Worm (Caenorhabditis elegans): ENCODE results near the gene mmad-1.

mmad-1 gene

ce11 chrIII:13530017-13530416 is 18.8 kb downstream of the mmad-1 start:
- TF ChIP-seq scrt-1 (GFP tag; IDR thresholded peaks at IDR 0.05) (no peak), hnd-1 (tag; optimal IDR thresholded peaks at IDR 0.05) (no peak), pes-1 (GFP tag; IDR thresholded peaks at IDR 0.05) (0 out of 2 replicates have a peak, but pooled peaks have one; percentile 2), aly-1 (tag; optimal IDR thresholded peaks at IDR 0.05) (no peak), ceh-36 (tag; optimal IDR thresholded peaks at IDR 0.05) (no peak)

- TF ChIP-seq ets-7 (tag; optimal IDR thresholded peaks at IDR 0.05) (no peak), hnd-1 (tag; optimal IDR thresholded peaks at IDR 0.05) (no peak), hmg-4 (GFP tag; optimal IDR thresholded peaks at IDR 0.05) (no peak), scrt-1 (GFP tag; IDR thresholded peaks at IDR 0.05) (no peak), pes-1 (GFP tag; IDR thresholded peaks at IDR 0.05) (no peak), tbx-11 (GFP tag; IDR thresholded peaks at IDR 0.05) (no peak), ceh-36 (tag; optimal IDR thresholded peaks at IDR 0.05) (no peak), flt-1 (GFP tag; IDR thresholded peaks at IDR 0.05) (no peak), tra-4 (tag; optimal IDR thresholded peaks at IDR 0.05) (no peak), sea-1 (GFP tag; conservative IDR thresholded peaks at IDR 0.05) (no peak), ceh-13 (GFP tag; optimal IDR thresholded peaks at IDR 0.05) (no peak), ama-1 (optimal IDR thresholded peaks at IDR 0.05) (no peak)
Observed at ce11 chrIII:13528513-13529249, 20.1 kb downstream of the mmad-1 start.

- peak; percentile 34 for TF ChIP-seq hmg-4 (GFP tag; optimal IDR thresholded peaks at IDR 0.05)
- TF ChIP-seq pes-1 (GFP tag; IDR thresholded peaks at IDR 0.05): no peak
Observed at ce11 chrIII:13527424-13528097, 21.2 kb downstream of the mmad-1 start, which contains the start of gene lron-13. lron-13 (plus strand) TSS chrIII:13527438.

ce11 chrIII:13526702-13527101 is 22.1 kb downstream of the mmad-1 start:
- TF ChIP-seq F13C5.2 (tag; optimal IDR thresholded peaks at IDR 0.05) (no peak), hnd-1 (tag; optimal IDR thresholded peaks at IDR 0.05) (no peak), flt-1 (GFP tag; IDR thresholded peaks at IDR 0.05) (no peak), hmg-4 (GFP tag; optimal IDR thresholded peaks at IDR 0.05) (no peak), tra-4 (tag; optimal IDR thresholded peaks at IDR 0.05) (no peak), B0310.2 (tag; optimal IDR thresholded peaks at IDR 0.05) (no peak), hmbx-1 (tag; optimal IDR thresholded peaks at IDR 0.05) (no peak), ets-7 (tag; optimal IDR thresholded peaks at IDR 0.05) (no peak), tbx-37 (GFP tag; conservative IDR thresholded peaks at IDR 0.05) (no peak), ceh-13 (GFP tag; optimal IDR thresholded peaks at IDR 0.05) (no peak), pes-1 (GFP tag; IDR thresholded peaks at IDR 0.05) (no peak), scrt-1 (GFP tag; IDR thresholded peaks at IDR 0.05) (no peak), tbx-11 (GFP tag; IDR thresholded peaks at IDR 0.05) (no peak), ama-1 (optimal IDR thresholded peaks at IDR 0.05) (no peak)

DNA sequence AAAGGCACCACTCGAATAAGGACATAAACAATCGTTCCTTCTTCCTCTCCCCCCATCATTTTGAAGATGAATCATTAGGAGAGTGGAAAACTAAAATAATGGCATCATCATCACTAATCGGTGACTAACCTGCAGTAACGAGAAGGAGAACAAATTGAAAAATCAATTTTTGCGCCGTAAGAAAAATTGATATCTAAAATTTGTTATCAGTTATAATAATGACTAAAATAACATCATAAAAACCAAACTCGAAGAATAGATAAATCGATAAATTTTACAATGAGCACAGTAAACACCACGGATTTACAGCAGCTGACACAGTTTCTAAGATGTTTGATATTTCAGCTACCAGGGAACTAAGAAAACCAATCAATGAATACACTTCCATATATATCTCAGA is 22.6 kb downstream of the mmad-1 start:
- TF ChIP-seq hnd-1 (tag; optimal IDR thresholded peaks at IDR 0.05): no peak
- no peak for TF ChIP-seq F13C5.2 (tag; optimal IDR thresholded peaks at IDR 0.05)
- TF ChIP-seq tbx-11 (GFP tag; IDR thresholded peaks at IDR 0.05): no peak
- TF ChIP-seq tra-4 (tag; optimal IDR thresholded peaks at IDR 0.05): no peak
- no peak for TF ChIP-seq B0310.2 (tag; optimal IDR thresholded peaks at IDR 0.05)
- no peak for TF ChIP-seq ets-7 (tag; optimal IDR thresholded peaks at IDR 0.05)
- no peak for TF ChIP-seq pes-1 (GFP tag; IDR thresholded peaks at IDR 0.05)

- TF ChIP-seq hnd-1 (tag; optimal IDR thresholded peaks at IDR 0.05): no peak
- TF ChIP-seq hmg-4 (GFP tag; optimal IDR thresholded peaks at IDR 0.05): no peak
- no peak for TF ChIP-seq ama-1 (optimal IDR thresholded peaks at IDR 0.05)
- no peak for TF ChIP-seq scrt-1 (GFP tag; IDR thresholded peaks at IDR 0.05)
- no peak for TF ChIP-seq ets-7 (tag; optimal IDR thresholded peaks at IDR 0.05)
- no peak for TF ChIP-seq B0310.2 (tag; optimal IDR thresholded peaks at IDR 0.05)
- no peak for TF ChIP-seq F13C5.2 (tag; optimal IDR thresholded peaks at IDR 0.05)
- TF ChIP-seq flt-1 (GFP tag; IDR thresholded peaks at IDR 0.05): no peak
- no peak for TF ChIP-seq tbx-11 (GFP tag; IDR thresholded peaks at IDR 0.05)
- TF ChIP-seq aly-1 (tag; optimal IDR thresholded peaks at IDR 0.05): no peak
- TF ChIP-seq ceh-13 (GFP tag; optimal IDR thresholded peaks at IDR 0.05): no peak
- TF ChIP-seq tra-4 (tag; optimal IDR thresholded peaks at IDR 0.05): no peak
- TF ChIP-seq ceh-36 (tag; optimal IDR thresholded peaks at IDR 0.05): no peak
Observed at ce11 chrIII:13525118-13525839, 23.5 kb downstream of the mmad-1 start.

DNA sequence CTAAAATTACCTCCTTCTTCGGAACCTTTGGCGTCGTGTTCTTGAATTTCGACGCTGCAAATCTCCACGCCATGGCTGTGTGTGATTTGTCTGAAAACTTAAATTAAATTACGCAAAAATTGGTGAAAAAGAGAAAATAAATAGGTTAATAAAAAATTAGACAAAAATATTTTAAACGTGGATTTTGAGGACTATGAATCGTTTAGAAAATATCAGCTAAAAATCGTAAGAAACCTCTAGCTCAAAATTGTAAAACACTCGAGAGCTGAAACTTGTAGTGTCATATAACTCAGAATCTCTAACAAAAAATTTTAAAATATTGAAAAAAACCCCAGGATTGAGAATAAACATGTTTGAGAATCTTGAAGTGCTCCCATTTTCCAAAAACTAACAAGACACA is 24.8 kb downstream of the mmad-1 start, which contains the start of gene pod-1:
pod-1 (minus strand) TSS at position 101 of the 400 bp plus-strand sequence.
- TF ChIP-seq tbx-11 (GFP tag; IDR thresholded peaks at IDR 0.05) (no peak), hnd-1 (tag; optimal IDR thresholded peaks at IDR 0.05) (no peak), hmg-4 (GFP tag; optimal IDR thresholded peaks at IDR 0.05) (no peak), B0310.2 (tag; optimal IDR thresholded peaks at IDR 0.05) (no peak), sea-1 (GFP tag; conservative IDR thresholded peaks at IDR 0.05) (no peak), ceh-36 (tag; optimal IDR thresholded peaks at IDR 0.05) (no peak), F13C5.2 (tag; optimal IDR thresholded peaks at IDR 0.05) (no peak)

Measured in whole organism, early embryonic.